Worm (Caenorhabditis elegans): Measurements from ENCODE around the gene tbb-2.

tbb-2 gene

ce11 chrIII:3978438-3978837 is 39.0 kb downstream of the tbb-2 start:
- no peak for TF ChIP-seq unc-62 (GFP tag; optimal IDR thresholded peaks at IDR 0.05)

DNA sequence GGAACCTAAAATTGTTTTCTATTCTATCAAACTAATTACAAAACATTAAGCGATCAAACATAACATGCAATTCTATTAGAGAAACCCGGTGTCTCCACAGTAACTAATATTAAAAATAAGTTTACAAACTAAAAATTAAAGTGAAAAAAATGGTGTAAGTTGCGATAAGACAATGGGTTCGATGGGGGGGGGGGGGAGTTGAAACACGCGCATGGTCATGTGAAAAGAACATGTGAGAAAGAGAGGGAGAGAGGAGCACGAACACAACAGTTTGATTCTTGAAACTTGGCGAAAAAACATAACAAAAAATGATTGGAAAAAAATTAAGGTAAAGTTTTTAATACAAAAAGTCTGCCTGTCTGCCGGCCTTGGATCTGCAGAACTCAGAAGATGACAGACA is 40.4 kb downstream of the tbb-2 start:
- no peak for TF ChIP-seq unc-62 (GFP tag; optimal IDR thresholded peaks at IDR 0.05)

ce11 chrIII:3976291-3976690 is 41.1 kb downstream of the tbb-2 start, which contains the start of gene msi-1:
Gene msi-1 (minus strand): TSS chrIII:3976391.
- TF ChIP-seq unc-62 (GFP tag; optimal IDR thresholded peaks at IDR 0.05): no peak

ce11 chrIII:3975008-3975407 is 42.4 kb downstream of the tbb-2 start:
- TF ChIP-seq unc-62 (GFP tag; optimal IDR thresholded peaks at IDR 0.05): no peak

ce11 chrIII:3974503-3974902 is 42.9 kb downstream of the tbb-2 start:
- no peak for TF ChIP-seq unc-62 (GFP tag; optimal IDR thresholded peaks at IDR 0.05)

- TF ChIP-seq unc-62 (GFP tag; optimal IDR thresholded peaks at IDR 0.05): no peak
Observed at ce11 chrIII:3972687-3973086, 44.7 kb downstream of the tbb-2 start, which contains the start of gene R10E9.4. Gene R10E9.4 (minus strand): TSS chrIII:3972787.

DNA sequence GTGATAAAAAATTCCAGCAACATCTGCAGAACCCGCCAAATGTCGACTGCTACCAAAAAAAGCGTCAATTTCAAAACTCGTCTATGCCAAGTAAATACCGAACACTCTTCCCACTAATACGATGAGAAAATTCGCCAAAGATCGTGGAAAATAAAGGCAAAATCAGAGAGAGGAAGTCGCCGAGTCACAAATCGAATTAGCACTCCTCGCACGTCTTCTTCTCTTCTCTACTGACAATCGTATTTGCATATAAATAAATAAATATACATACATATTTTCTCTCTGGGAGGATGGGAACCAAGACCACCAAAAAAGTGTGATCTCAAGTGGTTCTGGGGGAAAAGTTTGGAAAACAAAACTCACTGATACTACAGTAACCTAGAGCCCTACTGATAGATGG is 47.0 kb downstream of the tbb-2 start:
- TF ChIP-seq unc-62 (GFP tag; optimal IDR thresholded peaks at IDR 0.05): no peak

DNA sequence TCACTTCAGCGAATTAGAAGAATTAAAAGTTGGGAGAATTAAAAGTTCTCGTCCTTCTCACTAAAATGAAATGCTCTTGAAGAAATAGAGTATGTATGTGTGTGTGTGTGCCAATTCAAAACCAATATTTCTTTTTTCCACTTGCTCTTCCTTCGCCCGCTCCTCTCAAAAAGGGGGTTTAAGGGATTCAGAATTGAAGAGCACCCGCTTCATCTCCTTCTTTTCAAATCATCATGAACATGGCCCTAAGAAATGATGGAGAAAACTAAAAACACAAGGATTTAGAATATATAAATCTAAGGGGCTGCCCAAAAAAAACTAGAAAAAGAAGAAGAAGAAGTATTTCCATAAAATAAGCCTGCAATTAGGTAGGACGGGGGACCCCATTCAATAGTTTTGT is 48.3 kb downstream of the tbb-2 start:
- no peak for TF ChIP-seq unc-62 (GFP tag; optimal IDR thresholded peaks at IDR 0.05)

- TF ChIP-seq unc-62 (GFP tag; optimal IDR thresholded peaks at IDR 0.05): no peak
Observed at ce11 chrIII:3966143-3966542, 51.3 kb downstream of the tbb-2 start.
